Fruit fly (Drosophila melanogaster) whole organism, embryonic: Measurements from ENCODE around the gene CG3123.

Experiments
- Ada2b ChIP-seq: fragments of 200-800 bp; sonication (Bioruptor generic); IDR thresholded peaks from 2 replicates; pipeline ENCODE4 v1.3.6; 2022; ENCODE audit warnings: missing biosample characterization, missing genetic modification characterization
- Asciz ChIP-seq: fragments of 200-800 bp; sonication (Bioruptor generic); optimal IDR thresholded peaks from 2 replicates; lab custom pipeline; 2017; ENCODE audit warnings: missing biosample characterization, mild to moderate bottlenecking, missing genetic modification characterization, missing genetic modification reagents
- Atf6 ChIP-seq: fragments of 200-800 bp; sonication (Bioruptor generic); IDR thresholded peaks from 2 replicates; pipeline ENCODE4 v1.3.6; 2022; ENCODE audit warnings: missing biosample characterization, missing genetic modification characterization
- B-H2 ChIP-seq: fragments of 200-800 bp; sonication (Bioruptor generic); optimal IDR thresholded peaks from 2 replicates; lab custom pipeline; 2018; ENCODE audit warnings: missing biosample characterization, mild to moderate bottlenecking, missing genetic modification characterization
- CG1024 ChIP-seq: fragments of 200-800 bp; sonication (Bioruptor generic); IDR thresholded peaks from 2 replicates; pipeline ENCODE4 v1.3.6; 2022; ENCODE audit warnings: missing biosample characterization, missing genetic modification characterization
- CG10431 ChIP-seq: fragments of 200-800 bp; sonication (Bioruptor generic); optimal IDR thresholded peaks from 3 replicates; lab custom pipeline; 2018; ENCODE audit warnings: missing biosample characterization, mild to moderate bottlenecking, missing genetic modification characterization
- CG12299 ChIP-seq: fragments of 200-800 bp; sonication (Bioruptor generic); optimal IDR thresholded peaks from 2 replicates; lab custom pipeline; 2018; ENCODE audit warnings: missing biosample characterization, mild to moderate bottlenecking, missing genetic modification characterization
- CG1233 ChIP-seq: fragments of 200-800 bp; sonication (Bioruptor generic); optimal IDR thresholded peaks from 4 replicates; lab custom pipeline; 2018; ENCODE audit warnings: missing biosample characterization, mild to moderate bottlenecking, missing genetic modification characterization
- CG12659 ChIP-seq: fragments of 200-800 bp; sonication (Bioruptor generic); optimal IDR thresholded peaks from 3 replicates; lab custom pipeline; 2017; ENCODE audit warnings: mild to moderate bottlenecking, missing biosample characterization, missing genetic modification reagents, missing genetic modification characterization
- CG13424 ChIP-seq: fragments of 200-800 bp; sonication (Bioruptor generic); optimal IDR thresholded peaks from 2 replicates; lab custom pipeline; 2019; ENCODE audit warnings: missing biosample characterization, mild to moderate bottlenecking, missing genetic modification characterization, moderate library complexity
- CG14014 ChIP-seq: fragments of 200-800 bp; sonication (Bioruptor generic); IDR thresholded peaks from 2 replicates; pipeline ENCODE4 v1.3.6; 2022; ENCODE audit warnings: missing biosample characterization, missing genetic modification characterization
- CG17359 ChIP-seq: fragments of 200-800 bp; sonication (Bioruptor generic); optimal IDR thresholded peaks from 3 replicates; lab custom pipeline; 2018; ENCODE audit warnings: missing biosample characterization, mild to moderate bottlenecking, missing genetic modification characterization, moderate library complexity
- CG18599 ChIP-seq: fragments of 200-800 bp; sonication (Bioruptor generic); optimal IDR thresholded peaks from 3 replicates; lab custom pipeline; 2017; ENCODE audit warnings: missing biosample characterization, missing genetic modification characterization, mild to moderate bottlenecking, moderate library complexity, missing genetic modification reagents
- CG2712 ChIP-seq: fragments of 200-800 bp; optimal IDR thresholded peaks from 3 replicates; lab custom pipeline; 2019; ENCODE audit warnings: missing biosample characterization, mild to moderate bottlenecking, missing genetic modification characterization, moderate library complexity
- CG2889 ChIP-seq: fragments of 200-800 bp; sonication (Bioruptor generic); IDR thresholded peaks from 3 replicates; pipeline ENCODE4 v1.3.6; 2022; ENCODE audit warnings: missing biosample characterization, missing genetic modification characterization
- CG3281 ChIP-seq: fragments of 200-800 bp; sonication (Bioruptor generic); optimal IDR thresholded peaks from 3 replicates; lab custom pipeline; 2017; ENCODE audit warnings: missing biosample characterization, mild to moderate bottlenecking, missing genetic modification characterization
- CG3847 ChIP-seq: fragments of 200-800 bp; sonication (Bioruptor generic); IDR thresholded peaks from 2 replicates; pipeline ENCODE4 v1.3.6; 2022; ENCODE audit warnings: missing biosample characterization, missing genetic modification characterization
- CG4617 ChIP-seq: fragments of 200-800 bp; sonication (Bioruptor generic); optimal IDR thresholded peaks from 3 replicates; lab custom pipeline; 2016; ENCODE audit warnings: missing biosample characterization, missing genetic modification characterization, borderline replicate concordance
- CG6272 ChIP-seq: fragments of 200-800 bp; sonication (Bioruptor generic); IDR thresholded peaks from 2 replicates; pipeline ENCODE4 v1.3.6; 2022; ENCODE audit warnings: missing biosample characterization, missing genetic modification characterization
- CG7987 ChIP-seq: fragments of 200-800 bp; sonication (Bioruptor generic); optimal IDR thresholded peaks from 2 replicates; lab custom pipeline; 2018; ENCODE audit warnings: missing biosample characterization, mild to moderate bottlenecking, missing genetic modification characterization, moderate library complexity
- CG8478 ChIP-seq: fragments of >200 bp; optimal IDR thresholded peaks from 2 replicates; lab custom pipeline; 2018
- Dfd ChIP-seq, 2 experiments: fragments of >200 bp; optimal IDR thresholded peaks; 2 replicates each; lab custom pipeline; 2017; ENCODE audit warnings: missing biosample characterization in 2 of 2, missing genetic modification characterization in 2 of 2
- E2f2 ChIP-seq: fragments of 200-800 bp; sonication (Bioruptor generic); IDR thresholded peaks from 2 replicates; pipeline ENCODE4 v1.3.6; 2022; ENCODE audit warnings: missing biosample characterization, missing genetic modification characterization
- HmgZ ChIP-seq: fragments of 200-800 bp; sonication (Bioruptor generic); optimal IDR thresholded peaks from 2 replicates; lab custom pipeline; 2018; ENCODE audit warnings: missing biosample characterization, mild to moderate bottlenecking, missing genetic modification characterization
- Hmr ChIP-seq: fragments of 200-800 bp; sonication (Bioruptor generic); optimal IDR thresholded peaks from 3 replicates; lab custom pipeline; 2017; ENCODE audit warnings: mild to moderate bottlenecking, missing biosample characterization, missing genetic modification reagents, missing genetic modification characterization
- MBD-R2 ChIP-seq: fragments of 200-800 bp; sonication (Bioruptor generic); IDR thresholded peaks from 2 replicates; pipeline ENCODE4 v1.3.6; 2022; ENCODE audit warnings: missing biosample characterization, missing genetic modification characterization
- MTF-1 ChIP-seq: fragments of 200-800 bp; sonication (Bioruptor generic); optimal IDR thresholded peaks from 2 replicates; lab custom pipeline; 2018; ENCODE audit warnings: missing biosample characterization, mild to moderate bottlenecking, missing genetic modification characterization, borderline replicate concordance
- NfI ChIP-seq: fragments of 200-800 bp; sonication (Bioruptor generic); optimal IDR thresholded peaks from 3 replicates; lab custom pipeline; 2018; ENCODE audit warnings: missing biosample characterization, mild to moderate bottlenecking, missing genetic modification characterization, moderate library complexity
- Oli ChIP-seq: fragments of 200-800 bp; sonication (Bioruptor generic); optimal IDR thresholded peaks from 2 replicates; lab custom pipeline; 2018; ENCODE audit warnings: missing biosample characterization, mild to moderate bottlenecking, missing genetic modification characterization, moderate library complexity
- Poxn ChIP-seq: fragments of 200-800 bp; sonication (Bioruptor generic); IDR thresholded peaks from 2 replicates; pipeline ENCODE4 v1.3.6; 2022; ENCODE audit warnings: missing biosample characterization, missing genetic modification characterization
- Taf1 ChIP-seq: fragments of 200-800 bp; sonication (Bioruptor generic); IDR thresholded peaks from 2 replicates; pipeline ENCODE4 v1.3.6; 2022; ENCODE audit warnings: missing biosample characterization, missing genetic modification characterization
- amos ChIP-seq: fragments of 200-800 bp; sonication (Bioruptor generic); IDR thresholded peaks from 2 replicates; pipeline ENCODE4 v1.3.6; 2022; ENCODE audit warnings: missing biosample characterization, missing genetic modification characterization; ENCODE audit not compliant: partially characterized antibody
- br ChIP-seq: fragments of >200 bp; optimal IDR thresholded peaks from 2 replicates; lab custom pipeline; 2017
- chn ChIP-seq: fragments of 200-800 bp; sonication (Bioruptor generic); optimal IDR thresholded peaks from 2 replicates; lab custom pipeline; 2016; ENCODE audit warnings: missing biosample characterization, missing genetic modification characterization
- disco-r ChIP-seq: fragments of 200-800 bp; sonication (Bioruptor generic); optimal IDR thresholded peaks from 2 replicates; lab custom pipeline; 2016; ENCODE audit warnings: missing biosample characterization, missing genetic modification characterization
- gro ChIP-seq: fragments of 200-800 bp; sonication (Bioruptor generic); optimal IDR thresholded peaks from 2 replicates; lab custom pipeline; 2016; ENCODE audit warnings: missing biosample characterization, missing genetic modification characterization
- hbn ChIP-seq: fragments of 200-800 bp; sonication (Bioruptor generic); IDR thresholded peaks from 2 replicates; pipeline ENCODE4 v1.3.6; 2022; ENCODE audit warnings: missing biosample characterization, missing genetic modification characterization; ENCODE audit not compliant: partially characterized antibody
- lov ChIP-seq, 2 experiments: fragments of 200-800 bp in 1 of 2; fragments of >200 bp in 1 of 2; sonication (Bioruptor generic) in 1 of 2; IDR thresholded peaks in 1 of 2; optimal IDR thresholded peaks in 1 of 2; 2 replicates in 1 of 2; 3 replicates in 1 of 2; pipeline versions ENCODE4 v1.3.6 to Lab custom; 2017 to 2022; ENCODE audit warnings: missing biosample characterization in 1 of 2, missing genetic modification characterization in 1 of 2
- pan ChIP-seq, 4 experiments: fragments of >200 bp in 3 of 4; fragments of 200-800 bp in 1 of 4; sonication (Bioruptor generic) in 1 of 4; optimal IDR thresholded peaks in 3 of 4; IDR thresholded peaks in 1 of 4; 2 replicates each; pipeline versions ENCODE4 v1.3.6 to Lab custom; 2017 to 2022; ENCODE audit warnings: missing biosample characterization in 2 of 4, missing genetic modification characterization in 2 of 4, mixed read lengths in 1 of 4
- pros ChIP-seq: fragments of 200-800 bp; sonication (Bioruptor generic); optimal IDR thresholded peaks from 3 replicates; lab custom pipeline; 2019; ENCODE audit warnings: missing biosample characterization, mild to moderate bottlenecking, missing genetic modification characterization, moderate library complexity
- pzg ChIP-seq: fragments of 200-800 bp; sonication (Bioruptor generic); optimal IDR thresholded peaks from 3 replicates; lab custom pipeline; 2018; ENCODE audit warnings: missing biosample characterization, mild to moderate bottlenecking, missing genetic modification characterization, moderate library complexity
- ranshi ChIP-seq: fragments of 200-800 bp; sonication (Bioruptor generic); IDR thresholded peaks from 2 replicates; pipeline ENCODE4 v1.3.6; 2022; ENCODE audit warnings: missing biosample characterization, missing genetic modification characterization
- twi ChIP-seq: fragments of 200-800 bp; optimal IDR thresholded peaks from 2 replicates; lab custom pipeline; 2019; ENCODE audit warnings: missing biosample characterization, mild to moderate bottlenecking, missing genetic modification characterization, moderate library complexity
- vnd ChIP-seq: fragments of 200-800 bp; sonication (Bioruptor generic); IDR thresholded peaks from 3 replicates; pipeline ENCODE4 v1.3.6; 2022; ENCODE audit warnings: missing biosample characterization, missing genetic modification characterization; ENCODE audit not compliant: partially characterized antibody
- zen ChIP-seq: fragments of 200-800 bp; sonication (Bioruptor generic); optimal IDR thresholded peaks from 3 replicates; lab custom pipeline; 2018; ENCODE audit warnings: missing biosample characterization, mild to moderate bottlenecking, missing genetic modification characterization, moderate library complexity

The CG3123 gene

dm6 chr2L:2864601-2865000 is 39.3 kb upstream of the CG3123 start (continued):
- TF ChIP-seq vnd (GFP tag; lab: Robert Waterston, UW), result no peak
- no peak for TF ChIP-seq Dfd (GFP tag; optimal IDR thresholded peaks at IDR 0.05; lab: Kevin White, UChicago)
- TF ChIP-seq CG8478 (lab: Kevin White, UChicago), result no peak
- peak; percentile 67; the same call in 1 of the 2 replicates for TF ChIP-seq CG1024
- TF ChIP-seq CG1233 (GFP tag; lab: Kevin White, UChicago), result peak; percentile 30
- TF ChIP-seq CG12659 (GFP tag; lab: Kevin White, UChicago), result peak; percentile 24
- TF ChIP-seq CG4617 (GFP tag; lab: Kevin White, UChicago), result no peak
- TF ChIP-seq Poxn (GFP tag; lab: Robert Waterston, UW), result no peak
- TF ChIP-seq CG3847 (GFP tag; lab: Robert Waterston, UW), result no peak
- TF ChIP-seq CG10431 (GFP tag; lab: Kevin White, UChicago), result peak; percentile 29
- TF ChIP-seq HmgZ (tag; lab: Kevin White, UChicago), result no peak
- TF ChIP-seq MBD-R2, result no peak
- TF ChIP-seq pzg (GFP tag; lab: Kevin White, UChicago), result no peak
- no peak for TF ChIP-seq B-H2 (GFP tag; lab: Kevin White, UChicago)
- TF ChIP-seq twi (tag; lab: Kevin White, UChicago), result no peak
- TF ChIP-seq E2f2 (GFP tag; lab: Robert Waterston, UW), result 0 out of 2 replicates have a peak, but pooled peaks have one; percentile 10
- TF ChIP-seq CG17359 (tag; lab: Kevin White, UChicago), result peak; percentile 16
- TF ChIP-seq CG6272 (GFP tag; lab: Robert Waterston, UW), result no peak
- TF ChIP-seq CG2889 (GFP tag; lab: Robert Waterston, UW), result no peak
- no peak for TF ChIP-seq zen (tag; lab: Kevin White, UChicago)
- no peak for TF ChIP-seq Atf6 (GFP tag; lab: Robert Waterston, UW)
- peak; percentile 11; the same call in 1 of the 2 replicates for TF ChIP-seq CG14014 (GFP tag; lab: Robert Waterston, UW)
- TF ChIP-seq Oli (tag; lab: Kevin White, UChicago), result no peak
- TF ChIP-seq pros, result no peak
- no peak for TF ChIP-seq chn (GFP tag; lab: Kevin White, UChicago)
- peak; percentile 16 for TF ChIP-seq NfI (GFP tag; lab: Kevin White, UChicago)
- no peak for TF ChIP-seq pan (optimal IDR thresholded peaks at IDR 0.05; lab: Kevin White, UChicago)
- peak in 1 of 2 experiments; percentile 5 for TF ChIP-seq pan (GFP tag; optimal IDR thresholded peaks at IDR 0.05 in 1 of 2, IDR thresholded peaks at IDR 0.05 in 1 of 2)
- TF ChIP-seq CG7987 (GFP tag; lab: Kevin White, UChicago), result peak; percentile 57
- no peak for TF ChIP-seq Taf1 (GFP tag; lab: Robert Waterston, UW)
- peak; percentile 14 for TF ChIP-seq CG3281 (GFP tag; lab: Kevin White, UChicago)
- TF ChIP-seq lov (optimal IDR thresholded peaks at IDR 0.05; lab: Kevin White, UChicago), result no peak
- TF ChIP-seq lov (GFP tag; IDR thresholded peaks at IDR 0.05; lab: Robert Waterston, UW), result 0 out of 3 replicates have a peak, but pooled peaks have one; percentile 47
- TF ChIP-seq disco-r (GFP tag; lab: Kevin White, UChicago), result peak; percentile 2
- peak; percentile 17 for TF ChIP-seq CG13424 (tag; lab: Kevin White, UChicago)
- TF ChIP-seq CG2712 (tag; lab: Kevin White, UChicago), result no peak
- TF ChIP-seq hbn (GFP tag; lab: Robert Waterston, UW), result no peak
- peak; percentile 34 for TF ChIP-seq MTF-1 (GFP tag; lab: Kevin White, UChicago)
- TF ChIP-seq ranshi, result no peak; the same call in 1 of the 2 replicates
- TF ChIP-seq CG18599 (GFP tag; lab: Kevin White, UChicago), result peak; percentile 11
- TF ChIP-seq Asciz, result peak; percentile 50
- no peak for TF ChIP-seq gro (GFP tag; lab: Kevin White, UChicago)
- no peak for TF ChIP-seq amos (GFP tag; lab: Robert Waterston, UW)
- no peak for TF ChIP-seq Ada2b (GFP tag; lab: Robert Waterston, UW)
- TF ChIP-seq Hmr (GFP tag; lab: Kevin White, UChicago), result peak; percentile 20
- no peak for TF ChIP-seq CG12299 (tag; lab: Kevin White, UChicago)
- TF ChIP-seq br (lab: Kevin White, UChicago), result no peak
- TF ChIP-seq, all 482 proteins: peak for 95
